Worm (Caenorhabditis elegans): ENCODE results near the gene R02D5.4.

- TF ChIP-seq unc-62 (GFP tag; optimal IDR thresholded peaks at IDR 0.05) (no peak), lin-26 (GFP tag; IDR thresholded peaks at IDR 0.05) (no peak), tbx-9 (tag; optimal IDR thresholded peaks at IDR 0.05; ENCODE audit: borderline replicate concordance) (no peak), F22D6.2 (tag; optimal IDR thresholded peaks at IDR 0.05) (no peak), snpc-4 (GFP tag; optimal IDR thresholded peaks at IDR 0.05) (no peak), snpc-4 (tag; optimal IDR thresholded peaks at IDR 0.05) (no peak), ztf-6 (GFP tag; IDR thresholded peaks at IDR 0.05) (no peak), lag-1 (GFP tag; IDR thresholded peaks at IDR 0.05) (no peak), ama-1 (optimal IDR thresholded peaks at IDR 0.05) (no peak), ama-1 (GFP tag; optimal IDR thresholded peaks at IDR 0.05) (no peak), T26A5.8 (tag; optimal IDR thresholded peaks at IDR 0.05) (no peak)
These were observed 12.3 kb downstream of the R02D5.4 start, which contains the start of gene clec-227 for ce11 chrV:14472229-14472628.

Data from whole organism, young adult.